Fruit fly (Drosophila melanogaster): Measurements from ENCODE around the gene salt.

salt gene

dm6 chr3R:31724580-31725320 is 29.8 kb downstream of the salt start (continued):
- TF ChIP-seq Taf1 (GFP tag; IDR thresholded peaks at IDR 0.05), result no peak
- TF ChIP-seq grau (tag; optimal IDR thresholded peaks at IDR 0.05), result no peak
- TF ChIP-seq nerfin-2 (GFP tag; IDR thresholded peaks at IDR 0.05; ENCODE audit: partially characterized antibody), result no peak
- TF ChIP-seq gsb (GFP tag; IDR thresholded peaks at IDR 0.05), result no peak
- TF ChIP-seq dmrt99B (tag; optimal IDR thresholded peaks at IDR 0.05), result no peak
- TF ChIP-seq CG6813 (GFP tag; optimal IDR thresholded peaks at IDR 0.05), result no peak
- no peak for TF ChIP-seq Aef1 (GFP tag; IDR thresholded peaks at IDR 0.05)
- TF ChIP-seq nom (GFP tag; optimal IDR thresholded peaks at IDR 0.05), result peak; percentile 78
- peak; percentile 90 for TF ChIP-seq CG17385 (GFP tag; optimal IDR thresholded peaks at IDR 0.05)
- no peak for TF ChIP-seq CG12659 (GFP tag; optimal IDR thresholded peaks at IDR 0.05)
- TF ChIP-seq CG14441 (GFP tag; IDR thresholded peaks at IDR 0.05), result 0 out of 2 replicates have a peak, but pooled peaks have one; percentile 17
- 0 out of 2 replicates have a peak, but pooled peaks have one; percentile 41 for TF ChIP-seq CG32532 (GFP tag; IDR thresholded peaks at IDR 0.05)
- TF ChIP-seq NK7.1 (GFP tag; optimal IDR thresholded peaks at IDR 0.05), result no peak
- no peak for TF ChIP-seq toy (GFP tag; IDR thresholded peaks at IDR 0.05)
- TF ChIP-seq CG31224 (GFP tag; IDR thresholded peaks at IDR 0.05), result no peak
- 0 out of 3 replicates have a peak, but pooled peaks have one; percentile 45 for TF ChIP-seq zfh1 (GFP tag; IDR thresholded peaks at IDR 0.05)
- TF ChIP-seq Fer3 (tag; optimal IDR thresholded peaks at IDR 0.05), result no peak
- TF ChIP-seq cad (GFP tag; optimal IDR thresholded peaks at IDR 0.05), result no peak
- no peak; the same call in 1 of the 2 replicates for TF ChIP-seq amos (GFP tag; IDR thresholded peaks at IDR 0.05; ENCODE audit: partially characterized antibody)
- no peak for TF ChIP-seq CG4328 (GFP tag; optimal IDR thresholded peaks at IDR 0.05)
- TF ChIP-seq kni (GFP tag; optimal IDR thresholded peaks at IDR 0.05), result peak; percentile 61
- TF ChIP-seq ttk (GFP tag; IDR thresholded peaks at IDR 0.05), result 0 out of 2 replicates have a peak, but pooled peaks have one; percentile 9
- TF ChIP-seq Abd-B (GFP tag; optimal IDR thresholded peaks at IDR 0.05), result no peak
- TF ChIP-seq unc-4 (GFP tag; IDR thresholded peaks at IDR 0.05; ENCODE audit: partially characterized antibody), result 0 out of 2 replicates have a peak, but pooled peaks have one; percentile 16
- no peak for TF ChIP-seq fu2 (GFP tag; optimal IDR thresholded peaks at IDR 0.05)
- no peak for TF ChIP-seq pum (GFP tag; optimal IDR thresholded peaks at IDR 0.05)
- no peak for TF ChIP-seq ranshi (GFP tag; IDR thresholded peaks at IDR 0.05)
- no peak for TF ChIP-seq gcm2 (GFP tag; optimal IDR thresholded peaks at IDR 0.05)
- peak; percentile 20; the same call in 1 of the 2 replicates for TF ChIP-seq Drgx (GFP tag; IDR thresholded peaks at IDR 0.05)
- peak; percentile 35; the same call in 1 of the 2 replicates for TF ChIP-seq Bgb (GFP tag; IDR thresholded peaks at IDR 0.05; ENCODE audit: partially characterized antibody)
- no peak for TF ChIP-seq CG13894 (tag; optimal IDR thresholded peaks at IDR 0.05)
- TF ChIP-seq sima (GFP tag; optimal IDR thresholded peaks at IDR 0.05), result no peak
- TF ChIP-seq Ada2b (GFP tag; IDR thresholded peaks at IDR 0.05), result no peak
- TF ChIP-seq mirr (GFP tag; optimal IDR thresholded peaks at IDR 0.05), result peak; percentile 5
- TF ChIP-seq CHES-1-like (GFP tag; optimal IDR thresholded peaks at IDR 0.05), result no peak
- no peak for TF ChIP-seq Awh (GFP tag; IDR thresholded peaks at IDR 0.05)
- TF ChIP-seq CG7271 (tag; optimal IDR thresholded peaks at IDR 0.05), result no peak
- TF ChIP-seq Fer1 (GFP tag; optimal IDR thresholded peaks at IDR 0.05), result peak; percentile 26
- peak; percentile 66; the same call in 1 of the 2 replicates for TF ChIP-seq vvl (GFP tag; IDR thresholded peaks at IDR 0.05)
- TF ChIP-seq gsb-n (tag; optimal IDR thresholded peaks at IDR 0.05), result no peak
- no peak for TF ChIP-seq MESR4 (GFP tag; optimal IDR thresholded peaks at IDR 0.05)
- TF ChIP-seq GATAe (GFP tag; conservative IDR thresholded peaks at IDR 0.05), result no peak
- no peak for TF ChIP-seq CG12104 (GFP tag; optimal IDR thresholded peaks at IDR 0.05)
- TF ChIP-seq bcd (GFP tag; optimal IDR thresholded peaks at IDR 0.05), result no peak
- peak in 1 of 2 experiments; percentile 11 for TF ChIP-seq tll (GFP tag; optimal IDR thresholded peaks at IDR 0.05)
- no peak for TF ChIP-seq run (tag; optimal IDR thresholded peaks at IDR 0.05)
- no peak for TF ChIP-seq Asciz (GFP tag; optimal IDR thresholded peaks at IDR 0.05)
- no peak for TF ChIP-seq CG11504 (tag; optimal IDR thresholded peaks at IDR 0.05)
- no peak for TF ChIP-seq hth (optimal IDR thresholded peaks at IDR 0.05)

Data from whole organism, embryonic.